Fruit fly (Drosophila melanogaster) whole organism: ENCODE measurements around the gene sob.

ENCODE experiments used
- EcR ChIP-seq, 2 experiments: fragments of >200 bp; optimal IDR thresholded peaks; 2 replicates each; lab custom pipeline; 2017; ENCODE audit warnings: missing biosample characterization in 2 of 2, missing genetic modification characterization in 2 of 2, missing genetic modification reagents in 2 of 2
- psq ChIP-seq: fragments of >200 bp; optimal IDR thresholded peaks from 2 replicates; lab custom pipeline; 2017
- usp ChIP-seq: fragments of >200 bp; optimal IDR thresholded peaks from 2 replicates; lab custom pipeline; 2017; ENCODE audit warnings: missing biosample characterization, missing genetic modification characterization, mixed read lengths

dm6 chr2L:3539996-3540395, 40.6 kb downstream of the sob start:
- TF ChIP-seq usp (GFP tag; lab: Kevin White, UChicago) (no peak), EcR (GFP tag; optimal IDR thresholded peaks at IDR 0.05; lab: Kevin White, UChicago) (no peak), psq (lab: Kevin White, UChicago) (no peak)
